Worm (Caenorhabditis elegans) whole organism, young adult: ENCODE measurements around the gene dpy-10.
A peak's percentile ranks its signal among the peaks of the same experiment; 100 is the strongest.

ENCODE experiments used
- B0035.1 ChIP-seq: sonication (generic microtip); optimal IDR thresholded peaks from 2 replicates; lab custom pipeline; 2016; ENCODE audit warnings: missing genetic modification characterization, mild to moderate bottlenecking, missing compliant biosample characterization, missing genotype, missing genetic modification reagents
- B0261.1 ChIP-seq: sonication (generic microtip); optimal IDR thresholded peaks from 2 replicates; lab custom pipeline; 2016; ENCODE audit warnings: mild to moderate bottlenecking, missing genetic modification characterization, moderate library complexity, missing compliant biosample characterization
- C17E4.6 ChIP-seq: fragments of 200-800 bp; sonication (Bioruptor generic); IDR thresholded peaks from 2 replicates; pipeline ENCODE4 v1.3.6; 2022; ENCODE audit warnings: missing genetic modification reagents, missing genetic modification characterization, missing compliant biosample characterization
- F57A8.1 ChIP-seq: fragments of 200-800 bp; sonication (Bioruptor generic); optimal IDR thresholded peaks from 2 replicates; lab custom pipeline; 2018; ENCODE audit warnings: mild to moderate bottlenecking, missing genetic modification characterization, moderate library complexity, missing compliant biosample characterization
- F57C9.4 ChIP-seq: sonication (generic microtip); optimal IDR thresholded peaks from 2 replicates; lab custom pipeline; 2017; ENCODE audit warnings: mild to moderate bottlenecking, missing genetic modification characterization, missing compliant biosample characterization
- K12H6.12 ChIP-seq: fragments of 200-800 bp; sonication (Bioruptor generic); optimal IDR thresholded peaks from 2 replicates; lab custom pipeline; 2018; ENCODE audit warnings: mild to moderate bottlenecking, missing genetic modification characterization, missing compliant biosample characterization
- attf-3 ChIP-seq: fragments of 200-800 bp; sonication (Bioruptor generic); conservative IDR thresholded peaks from 2 replicates; pipeline ENCODE4 v1.3.6; 2022; ENCODE audit warnings: missing genetic modification reagents, missing genetic modification characterization, missing compliant biosample characterization
- attf-5 ChIP-seq: fragments of 200-800 bp; sonication (Bioruptor generic); optimal IDR thresholded peaks from 2 replicates; lab custom pipeline; 2018; ENCODE audit warnings: mild to moderate bottlenecking, missing genetic modification characterization, missing compliant biosample characterization
- ceh-91 ChIP-seq: fragments of 200-800 bp; sonication (Bioruptor generic); IDR thresholded peaks from 2 replicates; pipeline ENCODE4 v1.3.6; 2022; ENCODE audit warnings: missing genetic modification reagents, missing genetic modification characterization, missing compliant biosample characterization
- dox-1 ChIP-seq: fragments of 200-800 bp; sonication (Bioruptor generic); IDR thresholded peaks from 2 replicates; pipeline ENCODE4 v1.3.6; 2022; ENCODE audit warnings: missing genetic modification reagents, missing genetic modification characterization, missing compliant biosample characterization
- dpff-1 ChIP-seq: sonication (generic microtip); optimal IDR thresholded peaks from 2 replicates; lab custom pipeline; 2017; ENCODE audit warnings: mild to moderate bottlenecking, missing genetic modification characterization, missing compliant biosample characterization
- efl-1 ChIP-seq: fragments of 150-350 bp; optimal IDR thresholded peaks from 2 replicates; lab custom pipeline; 2014; ENCODE audit warnings: missing biosample characterization, missing genetic modification reagents, missing genetic modification characterization
- ekl-4 ChIP-seq: fragments of 200-800 bp; sonication (Bioruptor generic); IDR thresholded peaks from 2 replicates; pipeline ENCODE4 v1.3.6; 2022; ENCODE audit warnings: missing genetic modification reagents, missing genetic modification characterization, missing compliant biosample characterization
- ets-4 ChIP-seq: fragments of 200-800 bp; sonication (Bioruptor generic); optimal IDR thresholded peaks from 2 replicates; lab custom pipeline; 2018; ENCODE audit warnings: mild to moderate bottlenecking, missing genetic modification characterization, missing compliant biosample characterization
- gei-17 ChIP-seq: fragments of 200-800 bp; sonication (Bioruptor generic); optimal IDR thresholded peaks from 2 replicates; lab custom pipeline; 2018; ENCODE audit warnings: mild to moderate bottlenecking, missing genetic modification characterization, missing compliant biosample characterization
- hlh-12 ChIP-seq: sonication (generic microtip); optimal IDR thresholded peaks from 2 replicates; lab custom pipeline; 2016; ENCODE audit warnings: missing genetic modification characterization, missing compliant biosample characterization
- hmg-1.2 ChIP-seq: fragments of 200-800 bp; sonication (Bioruptor generic); IDR thresholded peaks from 2 replicates; pipeline ENCODE4 v1.3.6; 2022; ENCODE audit warnings: missing genetic modification reagents, missing genetic modification characterization, missing compliant biosample characterization
- hrde-1 ChIP-seq: sonication (generic microtip); optimal IDR thresholded peaks from 2 replicates; lab custom pipeline; 2016; ENCODE audit warnings: missing genetic modification characterization, mild to moderate bottlenecking, missing compliant biosample characterization, moderate library complexity, missing genotype, missing genetic modification reagents, borderline replicate concordance
- lag-1 ChIP-seq: fragments of 200-800 bp; sonication (Bioruptor generic); IDR thresholded peaks from 2 replicates; pipeline ENCODE4 v1.3.6; 2022; ENCODE audit warnings: missing genetic modification reagents, missing genetic modification characterization, missing compliant biosample characterization
- let-607 ChIP-seq, 2 experiments: fragments of 200-800 bp in 1 of 2; sonication (Bioruptor generic) in 1 of 2; sonication (generic microtip) in 1 of 2; optimal IDR thresholded peaks; 2 replicates each; lab custom pipeline; 2016 to 2018; ENCODE audit warnings: mild to moderate bottlenecking in 2 of 2, missing compliant biosample characterization in 2 of 2, missing genetic modification characterization in 2 of 2, moderate library complexity in 2 of 2, missing genotype in 1 of 2
- lin-54 ChIP-seq: fragments of 200-800 bp; sonication (Bioruptor generic); optimal IDR thresholded peaks from 2 replicates; lab custom pipeline; 2018; ENCODE audit warnings: mild to moderate bottlenecking, missing genetic modification characterization, missing compliant biosample characterization
- lir-1 ChIP-seq: fragments of 200-800 bp; sonication (Bioruptor generic); conservative IDR thresholded peaks from 2 replicates; pipeline ENCODE4 v1.3.6; 2022; ENCODE audit warnings: missing genetic modification reagents, missing genetic modification characterization, missing compliant biosample characterization
- lsl-1 ChIP-seq: fragments of 200-800 bp; sonication (Bioruptor generic); optimal IDR thresholded peaks from 2 replicates; lab custom pipeline; 2018; ENCODE audit warnings: mild to moderate bottlenecking, missing genetic modification characterization, moderate library complexity, missing compliant biosample characterization
- madf-3 ChIP-seq: fragments of 200-800 bp; sonication (Bioruptor generic); IDR thresholded peaks from 2 replicates; pipeline ENCODE4 v1.3.6; 2022; ENCODE audit warnings: missing genetic modification reagents, missing genetic modification characterization, missing compliant biosample characterization
- madf-6 ChIP-seq: fragments of 200-800 bp; sonication (Bioruptor generic); IDR thresholded peaks from 2 replicates; pipeline ENCODE4 v1.3.6; 2022; ENCODE audit warnings: missing genetic modification reagents, missing genetic modification characterization, missing compliant biosample characterization
- mes-4 ChIP-seq: sonication (generic microtip); optimal IDR thresholded peaks from 2 replicates; lab custom pipeline; 2016; ENCODE audit warnings: missing genotype, missing genetic modification characterization, missing compliant biosample characterization
- nfya-2 ChIP-seq: fragments of 200-800 bp; sonication (Bioruptor generic); IDR thresholded peaks from 2 replicates; pipeline ENCODE4 v1.3.6; 2022; ENCODE audit warnings: missing genetic modification reagents, missing genetic modification characterization, missing compliant biosample characterization
- nhr-80 ChIP-seq: sonication (generic microtip); optimal IDR thresholded peaks from 2 replicates; lab custom pipeline; 2016; ENCODE audit warnings: missing genetic modification characterization, missing compliant biosample characterization
- nhr-90 ChIP-seq: sonication (generic microtip); optimal IDR thresholded peaks from 2 replicates; lab custom pipeline; 2016; ENCODE audit warnings: missing genotype, mild to moderate bottlenecking, missing genetic modification characterization, missing compliant biosample characterization
- rcor-1 ChIP-seq: fragments of 200-800 bp; sonication (Bioruptor generic); IDR thresholded peaks from 2 replicates; pipeline ENCODE4 v1.3.6; 2022; ENCODE audit warnings: missing genetic modification reagents, missing genetic modification characterization, missing compliant biosample characterization
- repo-1 ChIP-seq: sonication (generic microtip); optimal IDR thresholded peaks from 2 replicates; lab custom pipeline; 2017; ENCODE audit warnings: mild to moderate bottlenecking, missing genetic modification characterization, missing compliant biosample characterization
- snpc-1.1 ChIP-seq: sonication (generic microtip); optimal IDR thresholded peaks from 2 replicates; lab custom pipeline; 2017; ENCODE audit warnings: missing genetic modification characterization, mild to moderate bottlenecking, missing compliant biosample characterization, antibody characterized with exemption, moderate library complexity, missing genotype, missing genetic modification reagents; ENCODE audit not compliant: insufficient read depth
- tbp1 ChIP-seq: fragments of 200-800 bp; sonication (Bioruptor generic); optimal IDR thresholded peaks from 2 replicates; lab custom pipeline; 2018; ENCODE audit warnings: mild to moderate bottlenecking, missing genetic modification characterization, missing compliant biosample characterization
- tbx-9 ChIP-seq: sonication (generic microtip); optimal IDR thresholded peaks from 2 replicates; lab custom pipeline; 2016; ENCODE audit warnings: borderline replicate concordance, missing genetic modification characterization, inconsistent platforms, missing compliant biosample characterization
- unc-62 ChIP-seq: fragments of 150-350 bp; optimal IDR thresholded peaks from 2 replicates; lab custom pipeline; 2014; ENCODE audit warnings: missing biosample characterization, missing genetic modification reagents, missing genetic modification characterization
- xnd-1 ChIP-seq: sonication (generic microtip); optimal IDR thresholded peaks from 2 replicates; lab custom pipeline; 2016; ENCODE audit warnings: missing genotype, missing genetic modification reagents, missing genetic modification characterization, missing compliant biosample characterization
- zfh-2 ChIP-seq: fragments of 200-800 bp; sonication (Bioruptor generic); conservative IDR thresholded peaks from 2 replicates; pipeline ENCODE4 v1.3.6; 2022; ENCODE audit warnings: missing genetic modification reagents, missing genetic modification characterization, missing compliant biosample characterization
- zim-3 ChIP-seq: sonication (generic microtip); optimal IDR thresholded peaks from 2 replicates; lab custom pipeline; 2017; ENCODE audit warnings: mild to moderate bottlenecking, missing genetic modification characterization, moderate library complexity, missing compliant biosample characterization

The dpy-10 gene

DNA sequence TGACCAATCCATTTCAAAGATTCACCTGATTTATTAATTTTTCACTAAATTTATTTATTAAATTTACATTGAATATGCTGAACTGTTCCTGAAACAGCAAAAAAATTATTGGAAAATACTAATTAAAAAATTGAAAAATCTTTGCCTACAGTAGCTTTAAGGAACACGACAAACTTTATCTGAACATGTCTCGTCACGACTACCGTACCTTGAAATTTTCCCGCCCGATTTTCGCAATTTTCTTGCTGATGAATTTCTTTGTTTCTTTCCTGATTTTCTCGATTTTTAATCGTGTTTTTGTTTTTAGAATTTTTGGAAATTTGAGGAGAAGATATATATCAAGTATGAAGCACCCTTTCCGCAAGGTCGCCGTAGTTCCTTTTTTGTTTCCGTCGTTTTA lies 29.1 kb downstream of the dpy-10 start (continued):
- TF ChIP-seq zim-3 (tag; lab: Kevin White, UChicago) = no peak
- TF ChIP-seq C17E4.6 = no peak
- no peak for TF ChIP-seq attf-5 (GFP tag; lab: Kevin White, UChicago)
- TF ChIP-seq F57A8.1 (GFP tag; lab: Kevin White, UChicago) = no peak
- no peak for TF ChIP-seq snpc-1.1 (tag; lab: Kevin White, UChicago)
- TF ChIP-seq B0261.1 (tag; lab: Kevin White, UChicago) = no peak
- no peak for TF ChIP-seq let-607 (tag; optimal IDR thresholded peaks at IDR 0.05; lab: Kevin White, UChicago)
- TF ChIP-seq repo-1 = no peak
- no peak for TF ChIP-seq madf-3 (GFP tag; lab: Robert Waterston, UW)
- no peak for TF ChIP-seq hmg-1.2 (GFP tag; lab: Robert Waterston, UW)
- peak; percentile 92 for TF ChIP-seq madf-6 (GFP tag; lab: Robert Waterston, UW)
- no peak for TF ChIP-seq ekl-4 (GFP tag; lab: Robert Waterston, UW)
- TF ChIP-seq ceh-91 (GFP tag; lab: Robert Waterston, UW) = peak; percentile 47; the same call in 1 of the 2 replicates
- no peak for TF ChIP-seq B0035.1
- TF ChIP-seq dpff-1 = no peak
- TF ChIP-seq mes-4 (tag; lab: Kevin White, UChicago) = no peak
- no peak for TF ChIP-seq dox-1 (GFP tag; lab: Robert Waterston, UW)
- peak; percentile 88 for TF ChIP-seq efl-1
- TF ChIP-seq ets-4 (GFP tag; lab: Kevin White, UChicago) = no peak
- TF ChIP-seq nhr-90 (tag; lab: Kevin White, UChicago) = no peak
- peak; percentile 95 for TF ChIP-seq lsl-1 (GFP tag; lab: Kevin White, UChicago)
- TF ChIP-seq attf-3 (GFP tag; lab: Robert Waterston, UW) = no peak
- TF ChIP-seq K12H6.12 (tag; lab: Kevin White, UChicago) = no peak
- TF ChIP-seq tbp1 (GFP tag; lab: Kevin White, UChicago) = peak; percentile 9

DNA sequence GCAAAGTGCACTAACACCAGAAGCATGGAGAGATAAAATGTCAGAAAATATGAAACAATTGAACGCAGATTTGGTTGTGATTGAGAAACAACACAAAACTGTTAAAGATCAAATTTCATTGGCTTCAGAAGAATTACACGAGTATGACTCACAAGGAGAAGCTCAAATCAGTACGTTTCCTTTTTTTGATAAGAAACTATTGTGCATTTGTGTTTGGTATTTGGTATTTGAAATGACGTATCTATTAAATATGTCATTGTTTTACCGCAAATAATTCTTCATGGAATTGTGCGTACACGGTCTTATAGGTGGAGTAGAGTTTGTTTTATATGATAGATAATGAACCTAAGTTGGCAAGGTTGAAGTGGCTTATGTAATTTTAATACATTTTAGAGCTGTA lies 30.5 kb downstream of the dpy-10 start:
- TF ChIP-seq rcor-1 (no peak), B0261.1 (tag; lab: Kevin White, UChicago) (no peak), nhr-80 (tag; lab: Kevin White, UChicago) (peak; percentile 43), efl-1 (no peak), hlh-12 (tag; lab: Kevin White, UChicago) (no peak), gei-17 (GFP tag; lab: Kevin White, UChicago) (no peak), zfh-2 (GFP tag; lab: Robert Waterston, UW) (no peak), lin-54 (GFP tag; lab: Kevin White, UChicago) (no peak), tbx-9 (tag; lab: Kevin White, UChicago) (no peak)
- TF ChIP-seq, all 124 proteins: peak for 1

DNA sequence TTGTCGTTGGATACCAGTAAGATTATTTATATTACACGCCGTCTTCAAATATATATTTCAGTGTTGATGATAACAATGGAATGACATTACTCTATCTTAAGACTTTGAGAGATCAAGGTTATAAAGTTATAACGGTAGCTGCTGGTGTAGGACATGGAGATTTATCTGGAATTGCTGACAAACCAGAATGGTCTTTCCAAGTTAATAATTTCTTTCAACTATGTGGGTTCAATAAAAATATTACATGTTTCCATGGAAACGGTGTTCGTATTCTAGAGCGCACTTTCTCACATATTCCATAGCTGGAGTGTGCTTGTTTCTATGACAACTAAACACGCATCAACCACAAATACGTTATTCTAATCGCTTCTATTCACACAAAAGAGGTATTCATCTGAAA lies 32.3 kb downstream of the dpy-10 start, which contains the start of gene ift-74:
Gene ift-74, plus strand, starts transcription at position 301 of the 400 bp plus-strand sequence.
- TF ChIP-seq nfya-2 (GFP tag; lab: Robert Waterston, UW) = no peak
- TF ChIP-seq hrde-1 (tag; lab: Kevin White, UChicago) = no peak
- TF ChIP-seq unc-62 = no peak
- no peak for TF ChIP-seq lir-1
- no peak for TF ChIP-seq xnd-1 (tag; lab: Kevin White, UChicago)
- TF ChIP-seq lag-1 (GFP tag; lab: Robert Waterston, UW) = no peak
- TF ChIP-seq F57C9.4 = no peak
- no peak for TF ChIP-seq attf-5 (GFP tag; lab: Kevin White, UChicago)
- TF ChIP-seq, all 124 proteins: peak for 0
